Worm (Caenorhabditis elegans): Measurements from ENCODE around the gene K05F1.9.

The K05F1.9 gene

ce11 chrII:5788815-5789214 is 12.2 kb downstream of the K05F1.9 start, which contains the start of gene K05F1.13:
TSS of gene K05F1.13 (plus strand) at chrII:5789115.
- TF ChIP-seq pha-4 (tag; optimal IDR thresholded peaks at IDR 0.05) (no peak), flh-1 (GFP tag; optimal IDR thresholded peaks at IDR 0.05) (no peak), hlh-1 (tag; optimal IDR thresholded peaks at IDR 0.05) (no peak), blmp-1 (tag; optimal IDR thresholded peaks at IDR 0.05) (no peak), lin-32 (GFP tag; optimal IDR thresholded peaks at IDR 0.05) (no peak), mab-5 (tag; optimal IDR thresholded peaks at IDR 0.05) (no peak), snpc-4 (tag; optimal IDR thresholded peaks at IDR 0.05) (no peak), ceh-43 (GFP tag; optimal IDR thresholded peaks at IDR 0.05) (no peak), elt-1 (tag; optimal IDR thresholded peaks at IDR 0.05; ENCODE audit: borderline replicate concordance, insufficient read depth) (no peak), unc-39 (tag; optimal IDR thresholded peaks at IDR 0.05) (no peak), nhr-2 (tag; optimal IDR thresholded peaks at IDR 0.05) (no peak)

ce11 chrII:5785504-5785903 is 15.5 kb downstream of the K05F1.9 start:
- TF ChIP-seq tbx-8 (GFP tag; optimal IDR thresholded peaks at IDR 0.05) (no peak), snpc-4 (tag; optimal IDR thresholded peaks at IDR 0.05) (no peak), mls-2 (tag; optimal IDR thresholded peaks at IDR 0.05) (no peak), elt-3 (tag; optimal IDR thresholded peaks at IDR 0.05) (no peak), hlh-1 (tag; optimal IDR thresholded peaks at IDR 0.05) (no peak), unc-62 (GFP tag; optimal IDR thresholded peaks at IDR 0.05) (no peak), sptf-1 (tag; optimal IDR thresholded peaks at IDR 0.05) (no peak), nhr-2 (tag; optimal IDR thresholded peaks at IDR 0.05) (no peak)

ce11 chrII:5781935-5782921 is 18.7 kb downstream of the K05F1.9 start, which contains the start of gene K05F1.6:
TSS of gene K05F1.6 (plus strand) at chrII:5782520.
- TF ChIP-seq unc-62 (GFP tag; optimal IDR thresholded peaks at IDR 0.05) (no peak), lin-32 (GFP tag; optimal IDR thresholded peaks at IDR 0.05) (peak; percentile 45), M03D4.4 (tag; optimal IDR thresholded peaks at IDR 0.05) (peak; percentile 70), sptf-1 (tag; optimal IDR thresholded peaks at IDR 0.05) (peak; percentile 81), ceh-39 (tag; optimal IDR thresholded peaks at IDR 0.05) (no peak), sem-2 (GFP tag; optimal IDR thresholded peaks at IDR 0.05) (peak; percentile 65), lsy-2 (tag; optimal IDR thresholded peaks at IDR 0.05) (no peak), tbx-8 (GFP tag; optimal IDR thresholded peaks at IDR 0.05) (peak; percentile 36), pha-4 (tag; optimal IDR thresholded peaks at IDR 0.05) (peak; percentile 16), mls-2 (tag; optimal IDR thresholded peaks at IDR 0.05) (peak; percentile 72), elt-3 (tag; optimal IDR thresholded peaks at IDR 0.05) (no peak), ham-2 (GFP tag; optimal IDR thresholded peaks at IDR 0.05) (peak; percentile 76), lin-13 (tag; optimal IDR thresholded peaks at IDR 0.05) (peak; percentile 12), hlh-1 (tag; optimal IDR thresholded peaks at IDR 0.05) (peak; percentile 10), cnd-1 (tag; optimal IDR thresholded peaks at IDR 0.05) (peak; percentile 64), ceh-83 (GFP tag; optimal IDR thresholded peaks at IDR 0.05) (peak; percentile 78), ceh-43 (GFP tag; optimal IDR thresholded peaks at IDR 0.05) (peak; percentile 10), unc-39 (tag; optimal IDR thresholded peaks at IDR 0.05) (no peak), mep-1 (tag; optimal IDR thresholded peaks at IDR 0.05) (no peak), nhr-76 (tag; optimal IDR thresholded peaks at IDR 0.05) (no peak), mab-5 (tag; optimal IDR thresholded peaks at IDR 0.05) (no peak), nhr-12 (tag; optimal IDR thresholded peaks at IDR 0.05) (no peak), snpc-4 (tag; optimal IDR thresholded peaks at IDR 0.05) (no peak), elt-1 (tag; optimal IDR thresholded peaks at IDR 0.05; ENCODE audit: borderline replicate concordance, insufficient read depth) (no peak), nhr-28 (tag; optimal IDR thresholded peaks at IDR 0.05) (no peak), nhr-2 (tag; optimal IDR thresholded peaks at IDR 0.05) (no peak), blmp-1 (tag; optimal IDR thresholded peaks at IDR 0.05) (no peak), zip-8 (tag; optimal IDR thresholded peaks at IDR 0.05) (no peak), nhr-237 (tag; optimal IDR thresholded peaks at IDR 0.05) (no peak), ztf-11 (tag; optimal IDR thresholded peaks at IDR 0.05) (no peak), bed-3 (GFP tag; optimal IDR thresholded peaks at IDR 0.05) (peak; percentile 44), unc-120 (tag; optimal IDR thresholded peaks at IDR 0.05; ENCODE audit: poor library complexity, severe bottlenecking) (peak; percentile 89), ces-1 (GFP tag; optimal IDR thresholded peaks at IDR 0.05) (no peak), drap-1 (GFP tag; optimal IDR thresholded peaks at IDR 0.05) (peak; percentile 69), flh-1 (GFP tag; optimal IDR thresholded peaks at IDR 0.05) (peak; percentile 52)
